Fruit fly (Drosophila melanogaster): ENCODE data around the gene CycC.

dm6 chr3R:14901408-14902352, 11.7 kb upstream of the CycC start, which contains the start of gene RpS5b:
- TF ChIP-seq CG16779 (tag; optimal IDR thresholded peaks at IDR 0.05) (no peak), CG8119 (GFP tag; IDR thresholded peaks at IDR 0.05) (no peak), Eip78C (GFP tag) (peak; percentile 58), vri (GFP tag; optimal IDR thresholded peaks at IDR 0.05) (no peak), CG6792 (GFP tag; optimal IDR thresholded peaks at IDR 0.05) (no peak), Blimp-1 (GFP tag; optimal IDR thresholded peaks at IDR 0.05) (peak; percentile 61), svp (GFP tag) (peak; percentile 34), Hr39 (GFP tag; optimal IDR thresholded peaks at IDR 0.05) (no peak), OdsH (GFP tag; optimal IDR thresholded peaks at IDR 0.05) (no peak), Eip93F (GFP tag; optimal IDR thresholded peaks at IDR 0.05) (no peak)

Measured in whole organism, prepupa.